Fruit fly (Drosophila melanogaster) whole organism, embryonic: ENCODE results near the gene fan.

Experiments
- B-H1 ChIP-seq: fragments of 200-800 bp; sonication (Bioruptor generic); IDR thresholded peaks from 3 replicates; pipeline ENCODE4 v1.3.6; 2022; ENCODE audit warnings: missing biosample characterization, missing genetic modification characterization
- CG10147 ChIP-seq: fragments of 200-800 bp; sonication (Bioruptor generic); optimal IDR thresholded peaks from 2 replicates; lab custom pipeline; 2019; ENCODE audit warnings: missing biosample characterization, mild to moderate bottlenecking, missing genetic modification characterization, moderate library complexity
- CG10267 ChIP-seq: fragments of 200-800 bp; sonication (Bioruptor generic); optimal IDR thresholded peaks from 2 replicates; lab custom pipeline; 2018; ENCODE audit warnings: missing biosample characterization, mild to moderate bottlenecking, missing genetic modification characterization, moderate library complexity
- CG14014 ChIP-seq: fragments of 200-800 bp; sonication (Bioruptor generic); IDR thresholded peaks from 2 replicates; pipeline ENCODE4 v1.3.6; 2022; ENCODE audit warnings: missing biosample characterization, missing genetic modification characterization
- CG14710 ChIP-seq: fragments of 200-800 bp; sonication (Bioruptor generic); optimal IDR thresholded peaks from 3 replicates; lab custom pipeline; 2019; ENCODE audit warnings: missing biosample characterization, mild to moderate bottlenecking, missing genetic modification characterization, moderate library complexity
- CG15696 ChIP-seq: fragments of 200-800 bp; sonication (Bioruptor generic); optimal IDR thresholded peaks from 2 replicates; lab custom pipeline; 2019; ENCODE audit warnings: missing biosample characterization, mild to moderate bottlenecking, missing genetic modification characterization, moderate library complexity
- CG17186 ChIP-seq: fragments of 200-800 bp; sonication (Bioruptor generic); optimal IDR thresholded peaks from 3 replicates; lab custom pipeline; 2017; ENCODE audit warnings: missing biosample characterization, missing genetic modification reagents, missing genetic modification characterization
- CG17385 ChIP-seq: fragments of 200-800 bp; sonication (Bioruptor generic); optimal IDR thresholded peaks from 3 replicates; lab custom pipeline; 2018; ENCODE audit warnings: missing biosample characterization, mild to moderate bottlenecking, missing genetic modification characterization
- CG18476 ChIP-seq: fragments of 200-800 bp; sonication (Bioruptor generic); optimal IDR thresholded peaks from 2 replicates; lab custom pipeline; 2016; ENCODE audit warnings: missing biosample characterization, mild to moderate bottlenecking, missing genetic modification characterization
- CG30020 ChIP-seq: fragments of 200-800 bp; optimal IDR thresholded peaks from 2 replicates; lab custom pipeline; 2019; ENCODE audit warnings: missing biosample characterization, mild to moderate bottlenecking, missing genetic modification characterization, moderate library complexity
- CG30431 ChIP-seq: fragments of 200-800 bp; sonication (Bioruptor generic); optimal IDR thresholded peaks from 2 replicates; lab custom pipeline; 2017; ENCODE audit warnings: missing biosample characterization, missing genetic modification characterization
- CG31365 ChIP-seq: fragments of 200-800 bp; sonication (Bioruptor generic); optimal IDR thresholded peaks from 2 replicates; lab custom pipeline; 2018; ENCODE audit warnings: missing biosample characterization, mild to moderate bottlenecking, missing genetic modification characterization
- CG4424 ChIP-seq: fragments of 200-800 bp; sonication (Bioruptor generic); optimal IDR thresholded peaks from 3 replicates; lab custom pipeline; 2016; ENCODE audit warnings: missing biosample characterization, missing genetic modification characterization
- CG6689 ChIP-seq: fragments of 200-800 bp; sonication (Bioruptor generic); IDR thresholded peaks from 2 replicates; pipeline ENCODE4 v1.3.6; 2022; ENCODE audit warnings: missing biosample characterization, missing genetic modification characterization
- CG7357 ChIP-seq: fragments of 200-800 bp; sonication (Bioruptor generic); IDR thresholded peaks from 3 replicates; pipeline ENCODE4 v1.3.6; 2022; ENCODE audit warnings: missing biosample characterization, missing genetic modification characterization
- CG7987 ChIP-seq: fragments of 200-800 bp; sonication (Bioruptor generic); optimal IDR thresholded peaks from 2 replicates; lab custom pipeline; 2018; ENCODE audit warnings: missing biosample characterization, mild to moderate bottlenecking, missing genetic modification characterization, moderate library complexity
- CG8281 ChIP-seq: fragments of 200-800 bp; sonication (Bioruptor generic); optimal IDR thresholded peaks from 2 replicates; lab custom pipeline; 2018; ENCODE audit warnings: missing biosample characterization, mild to moderate bottlenecking, missing genetic modification characterization, moderate library complexity
- HmgD ChIP-seq: fragments of 200-800 bp; sonication (Bioruptor generic); optimal IDR thresholded peaks from 3 replicates; lab custom pipeline; 2016; ENCODE audit warnings: missing biosample characterization, missing genetic modification characterization
- Mes4 ChIP-seq: fragments of 200-800 bp; sonication (Bioruptor generic); optimal IDR thresholded peaks from 2 replicates; lab custom pipeline; 2016; ENCODE audit warnings: missing biosample characterization, missing genetic modification characterization
- NK7.1 ChIP-seq: fragments of 200-800 bp; sonication (Bioruptor generic); optimal IDR thresholded peaks from 3 replicates; lab custom pipeline; 2016; ENCODE audit warnings: missing biosample characterization, missing genetic modification characterization
- Nf-YA ChIP-seq: fragments of 200-800 bp; sonication (Bioruptor generic); IDR thresholded peaks from 2 replicates; pipeline ENCODE4 v1.3.6; 2022; ENCODE audit warnings: missing biosample characterization, missing genetic modification characterization
- Oli ChIP-seq: fragments of 200-800 bp; sonication (Bioruptor generic); optimal IDR thresholded peaks from 2 replicates; lab custom pipeline; 2018; ENCODE audit warnings: missing biosample characterization, mild to moderate bottlenecking, missing genetic modification characterization, moderate library complexity
- Poxn ChIP-seq: fragments of 200-800 bp; sonication (Bioruptor generic); IDR thresholded peaks from 2 replicates; pipeline ENCODE4 v1.3.6; 2022; ENCODE audit warnings: missing biosample characterization, missing genetic modification characterization
- Trl ChIP-seq, 3 experiments: fragments of >200 bp in 2 of 3; fragments of 200-800 bp in 1 of 3; sonication (Bioruptor generic) in 1 of 3; optimal IDR thresholded peaks; 2 replicates in 1 of 3; 3 replicates in 2 of 3; lab custom pipeline; 2016 to 2017; ENCODE audit warnings: missing biosample characterization in 1 of 3, missing genetic modification characterization in 1 of 3
- ase ChIP-seq: fragments of 200-800 bp; sonication (Bioruptor generic); IDR thresholded peaks from 3 replicates; pipeline ENCODE4 v1.3.6; 2022; ENCODE audit warnings: missing biosample characterization, missing genetic modification characterization
- cato ChIP-seq: fragments of 200-800 bp; sonication (Bioruptor generic); optimal IDR thresholded peaks from 2 replicates; lab custom pipeline; 2016; ENCODE audit warnings: missing biosample characterization, missing genetic modification characterization, borderline replicate concordance
- chm ChIP-seq: fragments of 200-800 bp; sonication (Bioruptor generic); IDR thresholded peaks from 2 replicates; pipeline ENCODE4 v1.3.6; 2022; ENCODE audit warnings: missing biosample characterization, missing genetic modification characterization
- crol ChIP-seq: fragments of 200-800 bp; sonication (Bioruptor generic); IDR thresholded peaks from 2 replicates; pipeline ENCODE4 v1.3.6; 2022; ENCODE audit warnings: missing biosample characterization, missing genetic modification characterization
- da ChIP-seq: fragments of 200-800 bp; sonication (Bioruptor generic); optimal IDR thresholded peaks from 2 replicates; lab custom pipeline; 2016; ENCODE audit warnings: missing biosample characterization, missing genetic modification characterization
- fd3F ChIP-seq: fragments of 200-800 bp; sonication (Bioruptor generic); optimal IDR thresholded peaks from 2 replicates; lab custom pipeline; 2018; ENCODE audit warnings: missing biosample characterization, mild to moderate bottlenecking, missing genetic modification characterization, moderate library complexity
- jing ChIP-seq: fragments of 200-800 bp; sonication (Bioruptor generic); optimal IDR thresholded peaks from 2 replicates; lab custom pipeline; 2018; ENCODE audit warnings: missing biosample characterization, mild to moderate bottlenecking, missing genetic modification characterization
- kni ChIP-seq: fragments of 200-800 bp; sonication (Bioruptor generic); optimal IDR thresholded peaks from 3 replicates; lab custom pipeline; 2017; ENCODE audit warnings: mild to moderate bottlenecking, missing biosample characterization, missing genetic modification reagents, missing genetic modification characterization
- mam ChIP-seq: fragments of 200-800 bp; sonication (Bioruptor generic); optimal IDR thresholded peaks from 3 replicates; lab custom pipeline; 2016; ENCODE audit warnings: missing biosample characterization, missing genetic modification characterization
- mld ChIP-seq: fragments of 200-800 bp; sonication (Bioruptor generic); IDR thresholded peaks from 3 replicates; pipeline ENCODE4 v1.3.6; 2022; ENCODE audit warnings: missing biosample characterization, missing genetic modification characterization; ENCODE audit not compliant: partially characterized antibody
- nau ChIP-seq: fragments of 200-800 bp; sonication (Bioruptor generic); optimal IDR thresholded peaks from 3 replicates; lab custom pipeline; 2017; ENCODE audit warnings: missing biosample characterization, mild to moderate bottlenecking, missing genetic modification characterization, missing genetic modification reagents
- p53 ChIP-seq: fragments of 200-800 bp; sonication (Bioruptor generic); optimal IDR thresholded peaks from 2 replicates; lab custom pipeline; 2016; ENCODE audit warnings: missing biosample characterization, missing genetic modification characterization
- peb ChIP-seq: fragments of 200-800 bp; sonication (Bioruptor generic); IDR thresholded peaks from 2 replicates; pipeline ENCODE4 v1.3.6; 2022; ENCODE audit warnings: missing biosample characterization, missing genetic modification characterization
- pho ChIP-seq: fragments of 200-800 bp; sonication (Bioruptor generic); optimal IDR thresholded peaks from 2 replicates; lab custom pipeline; 2016; ENCODE audit warnings: missing biosample characterization, missing genetic modification characterization
- psq ChIP-seq: fragments of 200-800 bp; sonication (Bioruptor generic); optimal IDR thresholded peaks from 2 replicates; lab custom pipeline; 2017; ENCODE audit warnings: missing biosample characterization, missing genetic modification characterization
- ranshi ChIP-seq: fragments of 200-800 bp; sonication (Bioruptor generic); IDR thresholded peaks from 2 replicates; pipeline ENCODE4 v1.3.6; 2022; ENCODE audit warnings: missing biosample characterization, missing genetic modification characterization
- run ChIP-seq: fragments of 200-800 bp; sonication (Bioruptor generic); optimal IDR thresholded peaks from 3 replicates; lab custom pipeline; 2018; ENCODE audit warnings: missing biosample characterization, mild to moderate bottlenecking, missing genetic modification characterization
- schlank ChIP-seq: fragments of 200-800 bp; sonication (Bioruptor generic); optimal IDR thresholded peaks from 2 replicates; lab custom pipeline; 2018; ENCODE audit warnings: missing biosample characterization, mild to moderate bottlenecking, missing genetic modification characterization
- sens-2 ChIP-seq: fragments of 200-800 bp; sonication (Bioruptor generic); IDR thresholded peaks from 2 replicates; pipeline ENCODE4 v1.3.6; 2022; ENCODE audit warnings: missing biosample characterization, missing genetic modification characterization
- slou ChIP-seq: fragments of 200-800 bp; sonication (Bioruptor generic); optimal IDR thresholded peaks from 3 replicates; lab custom pipeline; 2016; ENCODE audit warnings: missing biosample characterization, missing genetic modification characterization
- so ChIP-seq: fragments of 200-800 bp; sonication (Bioruptor generic); IDR thresholded peaks from 3 replicates; pipeline ENCODE4 v1.3.6; 2022; ENCODE audit warnings: missing biosample characterization, missing genetic modification characterization
- sr ChIP-seq: fragments of 200-800 bp; sonication (Bioruptor generic); IDR thresholded peaks from 3 replicates; pipeline ENCODE4 v1.3.6; 2022; ENCODE audit warnings: missing biosample characterization, missing genetic modification characterization
- trem ChIP-seq: fragments of 200-800 bp; optimal IDR thresholded peaks from 3 replicates; lab custom pipeline; 2019; ENCODE audit warnings: missing biosample characterization, mild to moderate bottlenecking, missing genetic modification characterization, moderate library complexity
- wek ChIP-seq: fragments of 200-800 bp; sonication (Bioruptor generic); optimal IDR thresholded peaks from 3 replicates; lab custom pipeline; 2018; ENCODE audit warnings: missing biosample characterization, mild to moderate bottlenecking, missing genetic modification characterization, moderate library complexity
- zf30C ChIP-seq: fragments of 200-800 bp; sonication (Bioruptor generic); optimal IDR thresholded peaks from 3 replicates; lab custom pipeline; 2018; ENCODE audit warnings: missing biosample characterization, mild to moderate bottlenecking, missing genetic modification characterization
- zfh1 ChIP-seq: fragments of 200-800 bp; sonication (Bioruptor generic); IDR thresholded peaks from 3 replicates; pipeline ENCODE4 v1.3.6; 2022; ENCODE audit warnings: missing biosample characterization, missing genetic modification characterization

The fan gene

DNA sequence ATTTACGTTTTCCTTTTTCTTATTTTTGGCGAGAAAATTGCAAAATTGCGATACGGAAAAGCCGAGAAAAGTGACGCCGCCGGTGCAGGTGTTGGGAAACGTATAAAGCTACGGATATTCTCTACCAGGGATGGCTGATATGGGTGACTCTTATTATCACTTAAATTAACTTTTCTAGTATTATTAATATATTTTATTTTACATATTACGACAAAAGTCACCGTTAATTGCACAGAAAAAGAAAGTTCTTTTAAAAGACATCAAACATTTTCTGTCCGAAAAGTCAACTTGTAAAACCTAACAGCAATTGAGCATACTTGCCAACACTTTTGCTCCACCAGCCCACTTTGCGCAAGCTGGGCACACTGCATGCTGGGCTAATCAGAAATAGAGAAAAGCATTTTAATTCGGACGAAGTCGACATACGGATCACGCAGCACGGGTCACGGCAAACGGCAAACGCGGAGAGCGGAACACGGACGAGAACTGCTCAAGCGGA is 18.8 kb downstream of the fan start, which contains the start of the genes Cds and Uba2 (continued):
- peak; percentile 92 for TF ChIP-seq slou (GFP tag; lab: Kevin White, UChicago)
- no peak for TF ChIP-seq mld (GFP tag; lab: Robert Waterston, UW)
- TF ChIP-seq Oli (tag; lab: Kevin White, UChicago) = peak; percentile 91
- peak; percentile 86 for TF ChIP-seq CG18476 (GFP tag; lab: Kevin White, UChicago)
- TF ChIP-seq nau (GFP tag; lab: Kevin White, UChicago) = no peak
- TF ChIP-seq mam = peak; percentile 88
- peak; percentile 81 for TF ChIP-seq Poxn (GFP tag; lab: Robert Waterston, UW)
- TF ChIP-seq run (tag; lab: Kevin White, UChicago) = peak; percentile 62
- peak; percentile 57 for TF ChIP-seq crol (GFP tag; lab: Robert Waterston, UW)
- peak; percentile 95 for TF ChIP-seq CG14710
- no peak for TF ChIP-seq jing
- TF ChIP-seq CG30020 (tag; lab: Kevin White, UChicago) = peak; percentile 82
- TF ChIP-seq CG8281 (tag; lab: Kevin White, UChicago) = peak; percentile 75
- TF ChIP-seq psq (GFP tag; lab: Kevin White, UChicago) = peak; percentile 84
- TF ChIP-seq chm (GFP tag; lab: Robert Waterston, UW) = peak; percentile 77
- TF ChIP-seq HmgD (GFP tag; lab: Kevin White, UChicago) = peak; percentile 55
- TF ChIP-seq zf30C (GFP tag; lab: Kevin White, UChicago) = no peak
- TF ChIP-seq Nf-YA (GFP tag; lab: Robert Waterston, UW) = peak; percentile 69
- peak; percentile 82 for TF ChIP-seq wek (GFP tag; lab: Kevin White, UChicago)
- TF ChIP-seq sens-2 = peak; percentile 59; the same call in 1 of the 2 replicates
- peak; percentile 85 for TF ChIP-seq ase (GFP tag; lab: Robert Waterston, UW)
- peak; percentile 90 for TF ChIP-seq CG6689 (GFP tag; lab: Robert Waterston, UW)
- TF ChIP-seq CG4424 = peak; percentile 94
- TF ChIP-seq fd3F = peak; percentile 92
- peak; percentile 76 for TF ChIP-seq CG7357 (GFP tag; lab: Robert Waterston, UW)
- peak; percentile 99 for TF ChIP-seq CG10267 (tag; lab: Kevin White, UChicago)
- TF ChIP-seq kni (GFP tag; lab: Kevin White, UChicago) = peak; percentile 76
- peak; percentile 84 for TF ChIP-seq CG7987
- TF ChIP-seq CG15696 (tag; lab: Kevin White, UChicago) = peak; percentile 93
- peak; percentile 60 for TF ChIP-seq Mes4
- peak; percentile 80 for TF ChIP-seq schlank (tag; lab: Kevin White, UChicago)
- TF ChIP-seq trem = peak; percentile 85
- TF ChIP-seq pho (GFP tag; lab: Kevin White, UChicago) = peak; percentile 80
- peak; percentile 24; the same call in 1 of the 3 replicates for TF ChIP-seq sr
- TF ChIP-seq cato (GFP tag; lab: Kevin White, UChicago) = peak; percentile 90
- TF ChIP-seq zfh1 (GFP tag; lab: Robert Waterston, UW) = peak; percentile 89
- TF ChIP-seq ranshi (GFP tag; lab: Robert Waterston, UW) = peak; percentile 89
- TF ChIP-seq CG31365 (tag; lab: Kevin White, UChicago) = peak; percentile 38
- peak; percentile 79 for TF ChIP-seq CG17186
- TF ChIP-seq CG30431 (GFP tag; lab: Kevin White, UChicago) = peak; percentile 81
- TF ChIP-seq p53 (GFP tag; lab: Kevin White, UChicago) = peak; percentile 40
- peak; percentile 90 for TF ChIP-seq CG14014 (GFP tag; lab: Robert Waterston, UW)
- TF ChIP-seq so (GFP tag; lab: Robert Waterston, UW) = peak; percentile 79; the same call in 2 of the 3 replicates
- no peak for TF ChIP-seq da (GFP tag; lab: Kevin White, UChicago)
- peak; percentile 89 for TF ChIP-seq CG17385
- peak; percentile 10 for TF ChIP-seq NK7.1 (GFP tag; lab: Kevin White, UChicago)
- TF ChIP-seq Trl (optimal IDR thresholded peaks at IDR 0.05; lab: Kevin White, UChicago) = no peak
- TF ChIP-seq Trl (GFP tag; optimal IDR thresholded peaks at IDR 0.05; lab: Kevin White, UChicago) = peak; percentile 82
- TF ChIP-seq B-H1 = peak; percentile 76
- no peak for TF ChIP-seq peb
- TF ChIP-seq CG10147 (GFP tag; lab: Kevin White, UChicago) = peak; percentile 93
